Worm (Caenorhabditis elegans): Measurements from ENCODE around the gene ZC190.2.
A peak's percentile ranks its signal among the peaks of the same experiment; 100 is the strongest.

ZC190.2 gene

ce11 chrV:8641266-8641665 lies 39.9 kb upstream of the ZC190.2 start, which contains the start of gene F28A12.3:
Gene F28A12.3 (minus strand): TSS chrV:8641366.
- TF ChIP-seq tag-97 (GFP tag; IDR thresholded peaks at IDR 0.05), result no peak
- TF ChIP-seq duxl-1 (tag; optimal IDR thresholded peaks at IDR 0.05; ENCODE audit: poor library complexity), result no peak
- no peak for TF ChIP-seq skn-1 (tag; optimal IDR thresholded peaks at IDR 0.05)
- no peak for TF ChIP-seq nhr-102 (tag; optimal IDR thresholded peaks at IDR 0.05)
- peak; percentile 3 for TF ChIP-seq aha-1 (tag)
- no peak for TF ChIP-seq gei-8 (GFP tag; optimal IDR thresholded peaks at IDR 0.05)
- TF ChIP-seq nhr-6 (tag; optimal IDR thresholded peaks at IDR 0.05), result no peak

ce11 chrV:8643093-8643492 lies 38.1 kb upstream of the ZC190.2 start, which contains the start of gene asp-13:
Gene asp-13 (minus strand): TSS chrV:8643193.
- TF ChIP-seq pqm-1 (tag; optimal IDR thresholded peaks at IDR 0.05), result peak; percentile 37
- TF ChIP-seq dve-1 (tag; optimal IDR thresholded peaks at IDR 0.05; ENCODE audit: insufficient read depth), result peak; percentile 3
- peak; percentile 15 for TF ChIP-seq nhr-28 (tag; optimal IDR thresholded peaks at IDR 0.05)
- no peak for TF ChIP-seq daf-16 (GFP tag; optimal IDR thresholded peaks at IDR 0.05)
- peak; percentile 23 for TF ChIP-seq daf-16 (tag; optimal IDR thresholded peaks at IDR 0.05)
- TF ChIP-seq zfp-2 (tag; optimal IDR thresholded peaks at IDR 0.05), result no peak
- TF ChIP-seq unc-62 (GFP tag; optimal IDR thresholded peaks at IDR 0.05 in 1 of 2), result peak in 1 of 2 experiments; percentile 30
- TF ChIP-seq unc-62 (tag; optimal IDR thresholded peaks at IDR 0.05), result no peak

ce11 chrV:8648251-8648650 lies 32.9 kb upstream of the ZC190.2 start:
- TF ChIP-seq madf-5 (GFP tag; IDR thresholded peaks at IDR 0.05), result no peak
- TF ChIP-seq nhr-237 (tag; optimal IDR thresholded peaks at IDR 0.05), result no peak
- TF ChIP-seq Y75B8A.6 (GFP tag; IDR thresholded peaks at IDR 0.05), result no peak
- no peak for TF ChIP-seq sdz-12 (GFP tag; optimal IDR thresholded peaks at IDR 0.05)
- no peak for TF ChIP-seq F10B5.3 (tag; optimal IDR thresholded peaks at IDR 0.05)
- no peak for TF ChIP-seq spr-1 (tag; optimal IDR thresholded peaks at IDR 0.05)
- no peak for TF ChIP-seq dpl-1 (GFP tag; optimal IDR thresholded peaks at IDR 0.05)
- TF ChIP-seq ceh-20 (GFP tag; IDR thresholded peaks at IDR 0.05), result no peak
- TF ChIP-seq nhr-11 (tag; optimal IDR thresholded peaks at IDR 0.05), result no peak
- TF ChIP-seq lsy-2 (tag; optimal IDR thresholded peaks at IDR 0.05), result no peak
- TF ChIP-seq egl-27 (tag; optimal IDR thresholded peaks at IDR 0.05), result no peak
- TF ChIP-seq spr-3 (GFP tag; optimal IDR thresholded peaks at IDR 0.05), result no peak
- no peak for TF ChIP-seq zfp-2 (tag; optimal IDR thresholded peaks at IDR 0.05)
- TF ChIP-seq daf-12 (tag; optimal IDR thresholded peaks at IDR 0.05), result no peak
- no peak; the same call in 1 of the 2 replicates for TF ChIP-seq nhr-41 (GFP tag; IDR thresholded peaks at IDR 0.05)
- no peak for TF ChIP-seq ztf-7 (tag; optimal IDR thresholded peaks at IDR 0.05)
- TF ChIP-seq attf-4 (tag; optimal IDR thresholded peaks at IDR 0.05), result no peak
- no peak for TF ChIP-seq ceh-32 (tag; optimal IDR thresholded peaks at IDR 0.05; ENCODE audit: poor library complexity)
- no peak for TF ChIP-seq duxl-1 (tag; optimal IDR thresholded peaks at IDR 0.05; ENCODE audit: poor library complexity)
- no peak for TF ChIP-seq madf-9 (GFP tag; conservative IDR thresholded peaks at IDR 0.05)
- no peak for TF ChIP-seq ceh-82 (tag; optimal IDR thresholded peaks at IDR 0.05)
- TF ChIP-seq Y5F2A.4 (GFP tag; optimal IDR thresholded peaks at IDR 0.05), result no peak
- no peak for TF ChIP-seq aly-2 (tag; optimal IDR thresholded peaks at IDR 0.05)
- no peak for TF ChIP-seq unc-130 (GFP tag; optimal IDR thresholded peaks at IDR 0.05)
- TF ChIP-seq tra-1 (GFP tag; IDR thresholded peaks at IDR 0.05), result 0 out of 2 replicates have a peak, but pooled peaks have one; percentile 63
- no peak for TF ChIP-seq daf-8 (GFP tag; IDR thresholded peaks at IDR 0.05)
- TF ChIP-seq ceh-28 (tag; optimal IDR thresholded peaks at IDR 0.05), result no peak
- TF ChIP-seq nhr-76 (tag; optimal IDR thresholded peaks at IDR 0.05), result no peak
- TF ChIP-seq cey-2 (tag; optimal IDR thresholded peaks at IDR 0.05; ENCODE audit: borderline replicate concordance, insufficient read depth), result no peak
- TF ChIP-seq lin-13 (GFP tag; optimal IDR thresholded peaks at IDR 0.05), result no peak
- peak; percentile 52 for TF ChIP-seq nhr-48 (tag; optimal IDR thresholded peaks at IDR 0.05)
- peak in 1 of 2 experiments; percentile 48 for TF ChIP-seq mdl-1 (tag; optimal IDR thresholded peaks at IDR 0.05)
- TF ChIP-seq ces-1 (GFP tag; optimal IDR thresholded peaks at IDR 0.05), result no peak
- no peak for TF ChIP-seq vab-7 (GFP tag; IDR thresholded peaks at IDR 0.05)
- TF ChIP-seq lin-1 (GFP tag; IDR thresholded peaks at IDR 0.05), result peak; percentile 75
- no peak for TF ChIP-seq dmd-8 (GFP tag; IDR thresholded peaks at IDR 0.05)
- TF ChIP-seq zip-11 (GFP tag; IDR thresholded peaks at IDR 0.05), result no peak
- TF ChIP-seq pqm-1 (tag; optimal IDR thresholded peaks at IDR 0.05), result peak; percentile 98
